Worm (Caenorhabditis elegans): ENCODE measurements around the gene C11E4.7.
A peak's percentile ranks its signal among the peaks of the same experiment; 100 is the strongest.

The C11E4.7 gene

ce11 chrX:9668554-9668953 lies 51.5 kb downstream of the C11E4.7 start, which contains the start of gene T14B1.1:
TSS of gene T14B1.1 (minus strand) at chrX:9668723.
- TF ChIP-seq nhr-237 (tag; optimal IDR thresholded peaks at IDR 0.05) (no peak), nhr-90 (tag; optimal IDR thresholded peaks at IDR 0.05; ENCODE audit: poor library complexity) (no peak), unc-62 (GFP tag; optimal IDR thresholded peaks at IDR 0.05) (no peak), nhr-71 (tag; optimal IDR thresholded peaks at IDR 0.05) (peak; percentile 42), egl-13 (tag; optimal IDR thresholded peaks at IDR 0.05) (no peak), unc-30 (tag; optimal IDR thresholded peaks at IDR 0.05) (no peak), Y116A8C.19 (tag; optimal IDR thresholded peaks at IDR 0.05; ENCODE audit: borderline replicate concordance) (no peak), efl-1 (optimal IDR thresholded peaks at IDR 0.05) (no peak), efl-1 (GFP tag; optimal IDR thresholded peaks at IDR 0.05 in 1 of 2) (peak in 1 of 2 experiments; percentile 10), lin-35 (GFP tag; optimal IDR thresholded peaks at IDR 0.05) (peak in 1 of 2 experiments; percentile 23), zag-1 (tag; optimal IDR thresholded peaks at IDR 0.05) (no peak), C16A3.4 (tag; optimal IDR thresholded peaks at IDR 0.05) (no peak), nhr-28 (tag; optimal IDR thresholded peaks at IDR 0.05) (no peak), hlh-17 (GFP tag; optimal IDR thresholded peaks at IDR 0.05; ENCODE audit: borderline replicate concordance) (no peak), unc-86 (tag; optimal IDR thresholded peaks at IDR 0.05) (peak; percentile 9), mab-9 (GFP tag; IDR thresholded peaks at IDR 0.05) (no peak), rnt-1 (tag; optimal IDR thresholded peaks at IDR 0.05) (peak; percentile 27), lir-3 (tag; optimal IDR thresholded peaks at IDR 0.05; ENCODE audit: poor library complexity) (no peak), F16B12.6 (tag; optimal IDR thresholded peaks at IDR 0.05) (no peak), pqm-1 (tag; optimal IDR thresholded peaks at IDR 0.05) (no peak), C34B4.2 (tag; optimal IDR thresholded peaks at IDR 0.05) (no peak), nhr-20 (tag; optimal IDR thresholded peaks at IDR 0.05) (no peak), lsy-2 (tag; optimal IDR thresholded peaks at IDR 0.05) (peak in 1 of 2 experiments; percentile 30), sptf-1 (tag; optimal IDR thresholded peaks at IDR 0.05) (no peak), nhr-19 (GFP tag; conservative IDR thresholded peaks at IDR 0.05) (peak; percentile 16; the same call in 1 of the 2 replicates), ceh-88 (GFP tag; IDR thresholded peaks at IDR 0.05) (no peak), nhr-12 (tag; optimal IDR thresholded peaks at IDR 0.05) (no peak), ceh-82 (tag; optimal IDR thresholded peaks at IDR 0.05) (peak in 1 of 3 experiments; percentile 39), swsn-7 (tag; optimal IDR thresholded peaks at IDR 0.05) (peak; percentile 18), nhr-47 (tag; optimal IDR thresholded peaks at IDR 0.05) (peak; percentile 8), ets-5 (GFP tag; IDR thresholded peaks at IDR 0.05) (no peak), efl-3 (GFP tag; optimal IDR thresholded peaks at IDR 0.05) (no peak), fkh-8 (tag; optimal IDR thresholded peaks at IDR 0.05) (peak; percentile 48), aly-2 (tag; optimal IDR thresholded peaks at IDR 0.05) (no peak), hlh-4 (tag; optimal IDR thresholded peaks at IDR 0.05) (no peak), ceh-63 (GFP tag; optimal IDR thresholded peaks at IDR 0.05) (no peak), tbx-2 (tag; optimal IDR thresholded peaks at IDR 0.05) (no peak), mdl-1 (tag; optimal IDR thresholded peaks at IDR 0.05) (peak in 1 of 2 experiments; percentile 3), C04F5.9 (tag; optimal IDR thresholded peaks at IDR 0.05) (no peak), xbp-1 (tag; optimal IDR thresholded peaks at IDR 0.05) (no peak), sup-37 (GFP tag; optimal IDR thresholded peaks at IDR 0.05) (no peak), fkh-4 (tag; optimal IDR thresholded peaks at IDR 0.05; ENCODE audit: borderline replicate concordance) (no peak), dsc-1 (tag; optimal IDR thresholded peaks at IDR 0.05) (peak; percentile 7), ztf-4 (tag; optimal IDR thresholded peaks at IDR 0.05) (no peak), hpl-2 (GFP tag; optimal IDR thresholded peaks at IDR 0.05) (no peak), grh-1 (GFP tag; IDR thresholded peaks at IDR 0.05) (no peak), fkh-10 (GFP tag; optimal IDR thresholded peaks at IDR 0.05) (peak; percentile 29), vab-15 (tag; optimal IDR thresholded peaks at IDR 0.05) (no peak), egl-27 (tag; optimal IDR thresholded peaks at IDR 0.05) (no peak), lin-13 (GFP tag; optimal IDR thresholded peaks at IDR 0.05) (no peak), ceh-90 (tag; optimal IDR thresholded peaks at IDR 0.05) (no peak), snu-23 (GFP tag; optimal IDR thresholded peaks at IDR 0.05) (peak; percentile 26), nhr-85 (tag) (peak; percentile 11), mef-2 (tag; optimal IDR thresholded peaks at IDR 0.05) (no peak)
